Fruit fly (Drosophila melanogaster): ENCODE results near the gene agt.
A peak's percentile ranks its signal among the peaks of the same experiment; 100 is the strongest.

The agt gene

dm6 chr3R:6678480-6678879, 18.6 kb upstream of the agt start, which contains the start of gene lab (continued):
- TF ChIP-seq nmo (GFP tag; optimal IDR thresholded peaks at IDR 0.05) (no peak), nerfin-1 (tag; optimal IDR thresholded peaks at IDR 0.05) (no peak), zen (tag; optimal IDR thresholded peaks at IDR 0.05) (peak; percentile 10), unc-4 (GFP tag; IDR thresholded peaks at IDR 0.05; ENCODE audit: partially characterized antibody) (no peak), her (GFP tag; optimal IDR thresholded peaks at IDR 0.05) (no peak), CG10654 (GFP tag; optimal IDR thresholded peaks at IDR 0.05) (no peak), CG13123 (GFP tag; optimal IDR thresholded peaks at IDR 0.05) (no peak), Ptx1 (GFP tag; IDR thresholded peaks at IDR 0.05) (no peak), Camta (GFP tag; optimal IDR thresholded peaks at IDR 0.05) (no peak), tna (GFP tag; IDR thresholded peaks at IDR 0.05; ENCODE audit: partially characterized antibody) (no peak), CG12071 (GFP tag; optimal IDR thresholded peaks at IDR 0.05) (no peak), nerfin-2 (GFP tag; IDR thresholded peaks at IDR 0.05; ENCODE audit: partially characterized antibody) (0 out of 2 replicates have a peak, but pooled peaks have one; percentile 30), trem (tag; optimal IDR thresholded peaks at IDR 0.05) (no peak), CG18011 (GFP tag; optimal IDR thresholded peaks at IDR 0.05) (no peak), amos (GFP tag; IDR thresholded peaks at IDR 0.05; ENCODE audit: partially characterized antibody) (no peak; the same call in 1 of the 2 replicates), Dad (GFP tag; optimal IDR thresholded peaks at IDR 0.05) (no peak), sima (GFP tag; optimal IDR thresholded peaks at IDR 0.05) (no peak), sob (GFP tag; IDR thresholded peaks at IDR 0.05) (no peak), CG10959 (GFP tag; IDR thresholded peaks at IDR 0.05) (no peak), Atf-2 (GFP tag; optimal IDR thresholded peaks at IDR 0.05) (no peak), grn (GFP tag; optimal IDR thresholded peaks at IDR 0.05) (peak; percentile 28), Sin3A (optimal IDR thresholded peaks at IDR 0.05) (no peak), Pdp1 (GFP tag; optimal IDR thresholded peaks at IDR 0.05) (no peak), CG11504 (tag; optimal IDR thresholded peaks at IDR 0.05) (no peak), ftz-f1 (GFP tag; optimal IDR thresholded peaks at IDR 0.05) (no peak), HLH3B (GFP tag; IDR thresholded peaks at IDR 0.05) (no peak), dmrt99B (tag; optimal IDR thresholded peaks at IDR 0.05) (no peak), CG17359 (tag; optimal IDR thresholded peaks at IDR 0.05) (no peak), zfh1 (GFP tag; IDR thresholded peaks at IDR 0.05) (no peak), br (optimal IDR thresholded peaks at IDR 0.05) (no peak), cato (GFP tag; optimal IDR thresholded peaks at IDR 0.05; ENCODE audit: borderline replicate concordance) (no peak), slbo (GFP tag; IDR thresholded peaks at IDR 0.05) (no peak), CG3847 (GFP tag; IDR thresholded peaks at IDR 0.05) (no peak), Deaf1 (tag; optimal IDR thresholded peaks at IDR 0.05) (peak; percentile 89), BtbVII (GFP tag; optimal IDR thresholded peaks at IDR 0.05) (no peak), pzg (GFP tag; optimal IDR thresholded peaks at IDR 0.05) (no peak), CG9932 (GFP tag; IDR thresholded peaks at IDR 0.05) (no peak), CG4820 (GFP tag; optimal IDR thresholded peaks at IDR 0.05) (no peak), stwl (tag; optimal IDR thresholded peaks at IDR 0.05) (no peak), dpn (GFP tag; optimal IDR thresholded peaks at IDR 0.05) (no peak), CG3726 (GFP tag; IDR thresholded peaks at IDR 0.05) (no peak), CG6683 (GFP tag; optimal IDR thresholded peaks at IDR 0.05) (no peak), sens (GFP tag) (peak; percentile 62), schlank (tag; optimal IDR thresholded peaks at IDR 0.05) (no peak), YL-1 (GFP tag; optimal IDR thresholded peaks at IDR 0.05) (no peak), CG9437 (GFP tag; optimal IDR thresholded peaks at IDR 0.05) (no peak), ap (GFP tag; IDR thresholded peaks at IDR 0.05) (no peak), luna (GFP tag; optimal IDR thresholded peaks at IDR 0.05) (no peak), CG30431 (GFP tag; optimal IDR thresholded peaks at IDR 0.05) (no peak), emc (GFP tag; optimal IDR thresholded peaks at IDR 0.05) (no peak), CG13287 (GFP tag; IDR thresholded peaks at IDR 0.05; ENCODE audit: partially characterized antibody) (peak; percentile 41; the same call in 1 of the 2 replicates), zfh2 (GFP tag; optimal IDR thresholded peaks at IDR 0.05) (no peak)

Measured in whole organism, embryonic.